Worm (Caenorhabditis elegans): ENCODE results near the gene F39F10.2.

Gene F39F10.2

ce11 chrX:16928087-16928486 is 33.4 kb downstream of the F39F10.2 start:
- TF ChIP-seq ztf-4 (tag; optimal IDR thresholded peaks at IDR 0.05) (no peak), sma-3 (GFP tag; optimal IDR thresholded peaks at IDR 0.05) (peak; percentile 50), nhr-23 (tag; optimal IDR thresholded peaks at IDR 0.05) (no peak), unc-55 (GFP tag; optimal IDR thresholded peaks at IDR 0.05) (peak; percentile 44), nhr-237 (tag; optimal IDR thresholded peaks at IDR 0.05) (no peak), C34F6.9 (tag; optimal IDR thresholded peaks at IDR 0.05) (peak; percentile 30), Y55F3AM.14 (GFP tag; optimal IDR thresholded peaks at IDR 0.05) (peak; percentile 2), lin-13 (GFP tag; optimal IDR thresholded peaks at IDR 0.05) (peak; percentile 55), crh-2 (tag; optimal IDR thresholded peaks at IDR 0.05) (peak; percentile 89), sma-9 (GFP tag; optimal IDR thresholded peaks at IDR 0.05) (peak; percentile 25), sma-9 (tag; optimal IDR thresholded peaks at IDR 0.05) (no peak), unc-39 (tag; optimal IDR thresholded peaks at IDR 0.05) (no peak), fos-1 (tag; optimal IDR thresholded peaks at IDR 0.05) (no peak), nhr-12 (tag; optimal IDR thresholded peaks at IDR 0.05) (no peak), egl-27 (tag; optimal IDR thresholded peaks at IDR 0.05) (no peak), unc-62 (GFP tag; optimal IDR thresholded peaks at IDR 0.05) (no peak), lin-11 (tag; optimal IDR thresholded peaks at IDR 0.05) (peak; percentile 4), nhr-21 (tag; optimal IDR thresholded peaks at IDR 0.05) (peak; percentile 26), mbf-1 (tag; optimal IDR thresholded peaks at IDR 0.05) (no peak), nhr-129 (tag; optimal IDR thresholded peaks at IDR 0.05) (peak; percentile 66), elt-1 (tag; optimal IDR thresholded peaks at IDR 0.05) (no peak), lsy-2 (tag; optimal IDR thresholded peaks at IDR 0.05) (no peak), ama-1 (optimal IDR thresholded peaks at IDR 0.05) (no peak)

ce11 chrX:16929560-16930332 is 35.1 kb downstream of the F39F10.2 start:
- TF ChIP-seq ztf-1 (GFP tag; conservative IDR thresholded peaks at IDR 0.05): 0 out of 2 replicates have a peak, but pooled peaks have one; percentile 88
- TF ChIP-seq aly-2 (tag; optimal IDR thresholded peaks at IDR 0.05): no peak
- TF ChIP-seq sma-9 (GFP tag; optimal IDR thresholded peaks at IDR 0.05): peak; percentile 97
- TF ChIP-seq sma-9 (tag; optimal IDR thresholded peaks at IDR 0.05): peak; percentile 41
- peak; percentile 94 for TF ChIP-seq blmp-1 (tag; optimal IDR thresholded peaks at IDR 0.05; ENCODE audit: insufficient read depth)
- TF ChIP-seq lin-39 (tag; optimal IDR thresholded peaks at IDR 0.05): peak; percentile 89
- TF ChIP-seq Y55F3AM.14 (GFP tag; optimal IDR thresholded peaks at IDR 0.05): peak; percentile 93
- peak; percentile 75 for TF ChIP-seq alr-1 (tag; optimal IDR thresholded peaks at IDR 0.05)
- TF ChIP-seq lin-11 (tag; optimal IDR thresholded peaks at IDR 0.05): peak; percentile 96
- TF ChIP-seq nhr-21 (tag; optimal IDR thresholded peaks at IDR 0.05): peak; percentile 98
- TF ChIP-seq ztf-4 (tag; optimal IDR thresholded peaks at IDR 0.05): peak; percentile 97
- peak; percentile 9 for TF ChIP-seq R02D3.7 (tag; optimal IDR thresholded peaks at IDR 0.05)
- TF ChIP-seq nhr-6 (tag; optimal IDR thresholded peaks at IDR 0.05): peak; percentile 95
- TF ChIP-seq skn-1 (tag; optimal IDR thresholded peaks at IDR 0.05): no peak
- TF ChIP-seq nhr-77 (tag; optimal IDR thresholded peaks at IDR 0.05): no peak
- peak; percentile 78 for TF ChIP-seq ceh-82 (tag; optimal IDR thresholded peaks at IDR 0.05)
- TF ChIP-seq C34F6.9 (tag; optimal IDR thresholded peaks at IDR 0.05): peak; percentile 100
- TF ChIP-seq unc-39 (tag; optimal IDR thresholded peaks at IDR 0.05): peak; percentile 66
- peak; percentile 100 for TF ChIP-seq ama-1 (optimal IDR thresholded peaks at IDR 0.05)
- TF ChIP-seq lsy-2 (tag; optimal IDR thresholded peaks at IDR 0.05): peak; percentile 87 to 95
- peak; percentile 77 for TF ChIP-seq nhr-237 (tag; optimal IDR thresholded peaks at IDR 0.05)
- peak; percentile 24 for TF ChIP-seq dmd-4 (tag; optimal IDR thresholded peaks at IDR 0.05)
- TF ChIP-seq ZK546.5 (tag; optimal IDR thresholded peaks at IDR 0.05): peak; percentile 59
- peak; percentile 90 for TF ChIP-seq ceh-16 (tag; optimal IDR thresholded peaks at IDR 0.05)
- peak; percentile 87 for TF ChIP-seq mab-5 (tag; optimal IDR thresholded peaks at IDR 0.05)
- peak; percentile 84 for TF ChIP-seq nhr-10 (tag; optimal IDR thresholded peaks at IDR 0.05)
- peak; percentile 89 for TF ChIP-seq zag-1 (tag; optimal IDR thresholded peaks at IDR 0.05)
- no peak for TF ChIP-seq mbf-1 (tag; optimal IDR thresholded peaks at IDR 0.05)
- TF ChIP-seq mdl-1 (tag; optimal IDR thresholded peaks at IDR 0.05): peak; percentile 95 to 98
- TF ChIP-seq egl-27 (tag; optimal IDR thresholded peaks at IDR 0.05): peak; percentile 98
- TF ChIP-seq nhr-11 (tag; optimal IDR thresholded peaks at IDR 0.05): no peak
- TF ChIP-seq nhr-129 (tag; optimal IDR thresholded peaks at IDR 0.05): peak; percentile 99
- TF ChIP-seq elt-1 (tag; optimal IDR thresholded peaks at IDR 0.05): no peak
- no peak for TF ChIP-seq nhr-23 (tag; optimal IDR thresholded peaks at IDR 0.05)
- peak; percentile 98 for TF ChIP-seq sma-3 (GFP tag; optimal IDR thresholded peaks at IDR 0.05)
- peak; percentile 98 for TF ChIP-seq nhr-25 (tag; optimal IDR thresholded peaks at IDR 0.05)
- TF ChIP-seq ztf-11 (tag; optimal IDR thresholded peaks at IDR 0.05): no peak
- peak; percentile 76 for TF ChIP-seq snpc-4 (tag; optimal IDR thresholded peaks at IDR 0.05)
- peak; percentile 99 for TF ChIP-seq F13H6.1 (tag; optimal IDR thresholded peaks at IDR 0.05)
- TF ChIP-seq elt-3 (tag; optimal IDR thresholded peaks at IDR 0.05): no peak
- peak; percentile 24 for TF ChIP-seq peb-1 (tag; optimal IDR thresholded peaks at IDR 0.05)
- TF ChIP-seq gmeb-1 (tag; optimal IDR thresholded peaks at IDR 0.05): peak; percentile 82
- peak; percentile 98 for TF ChIP-seq unc-55 (GFP tag; optimal IDR thresholded peaks at IDR 0.05)
- TF ChIP-seq unc-62 (GFP tag; optimal IDR thresholded peaks at IDR 0.05): peak; percentile 50
- TF ChIP-seq lin-13 (GFP tag; optimal IDR thresholded peaks at IDR 0.05): peak; percentile 96
